Worm (Caenorhabditis elegans) whole organism, young adult: ENCODE data around the gene tmed-10.

Experiments
- ets-4 ChIP-seq: fragments of 200-800 bp; sonication (Bioruptor generic); optimal IDR thresholded peaks from 2 replicates; lab custom pipeline; 2018; ENCODE audit warnings: mild to moderate bottlenecking, missing genetic modification characterization, missing compliant biosample characterization
- hrde-1 ChIP-seq: sonication (generic microtip); optimal IDR thresholded peaks from 2 replicates; lab custom pipeline; 2016; ENCODE audit warnings: missing genetic modification characterization, mild to moderate bottlenecking, missing compliant biosample characterization, moderate library complexity, missing genotype, missing genetic modification reagents, borderline replicate concordance
- let-607 ChIP-seq, 2 experiments: fragments of 200-800 bp in 1 of 2; sonication (Bioruptor generic) in 1 of 2; sonication (generic microtip) in 1 of 2; optimal IDR thresholded peaks; 2 replicates each; lab custom pipeline; 2016 to 2018; ENCODE audit warnings: mild to moderate bottlenecking in 2 of 2, missing compliant biosample characterization in 2 of 2, missing genetic modification characterization in 2 of 2, moderate library complexity in 2 of 2, missing genotype in 1 of 2
- pbrm-1 ChIP-seq: fragments of 200-800 bp; sonication (Bioruptor generic); IDR thresholded peaks from 2 replicates; pipeline ENCODE4 v1.3.6; 2022; ENCODE audit warnings: missing genetic modification reagents, missing genetic modification characterization, missing compliant biosample characterization
- snpc-4 ChIP-seq, 5 experiments: fragments of 150-350 bp in 1 of 5; sonication (generic microtip) in 4 of 5; optimal IDR thresholded peaks; 2 replicates each; lab custom pipeline; 2014 to 2018; ENCODE audit warnings: missing genetic modification characterization in 5 of 5, missing biosample characterization in 3 of 5, antibody characterized with exemption in 2 of 5, mild to moderate bottlenecking in 2 of 5, missing compliant biosample characterization in 2 of 5, missing genotype in 2 of 5, moderate library complexity in 2 of 5, missing genetic modification reagents in 1 of 5
- tbx-9 ChIP-seq: sonication (generic microtip); optimal IDR thresholded peaks from 2 replicates; lab custom pipeline; 2016; ENCODE audit warnings: borderline replicate concordance, missing genetic modification characterization, inconsistent platforms, missing compliant biosample characterization
- zim-3 ChIP-seq: sonication (generic microtip); optimal IDR thresholded peaks from 2 replicates; lab custom pipeline; 2017; ENCODE audit warnings: mild to moderate bottlenecking, missing genetic modification characterization, moderate library complexity, missing compliant biosample characterization
- ztf-6 ChIP-seq: fragments of 200-800 bp; sonication (Bioruptor generic); IDR thresholded peaks from 2 replicates; pipeline ENCODE4 v1.3.6; 2022; ENCODE audit warnings: missing genetic modification reagents, missing genetic modification characterization, missing compliant biosample characterization

DNA sequence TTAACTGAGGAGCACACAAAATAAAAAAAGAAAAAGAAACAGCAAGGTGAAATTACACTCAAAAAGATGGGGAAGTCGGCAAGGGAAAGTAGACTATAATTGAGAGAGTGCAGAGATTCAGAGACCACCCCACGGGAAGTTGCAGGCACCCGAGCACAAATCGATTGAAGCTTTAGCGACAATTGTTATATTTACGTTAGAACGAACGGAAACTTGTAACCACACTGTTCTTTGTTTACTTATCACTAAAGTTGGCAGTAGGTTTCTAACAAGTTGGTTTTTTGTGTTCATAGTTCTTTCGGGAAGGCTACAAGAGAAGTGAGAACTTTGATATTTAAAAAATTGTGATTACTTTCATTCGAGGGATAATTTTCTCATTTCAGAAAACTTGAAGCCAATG is 5.0 kb downstream of the tmed-10 start, which contains the start of gene F47G9.4:
- TF ChIP-seq let-607 (tag; optimal IDR thresholded peaks at IDR 0.05; lab: Kevin White, UChicago) (no peak), pbrm-1 (no peak), tbx-9 (no peak), ztf-6 (GFP tag; lab: Robert Waterston, UW) (no peak), ets-4 (no peak), snpc-4 (GFP tag; optimal IDR thresholded peaks at IDR 0.05; lab: Kevin White, UChicago) (no peak), snpc-4 (tag; optimal IDR thresholded peaks at IDR 0.05; lab: Kevin White, UChicago) (no peak), hrde-1 (tag; lab: Kevin White, UChicago) (no peak), zim-3 (tag; lab: Kevin White, UChicago) (no peak)
